Worm (Caenorhabditis elegans): ENCODE results near the gene str-171.

DNA sequence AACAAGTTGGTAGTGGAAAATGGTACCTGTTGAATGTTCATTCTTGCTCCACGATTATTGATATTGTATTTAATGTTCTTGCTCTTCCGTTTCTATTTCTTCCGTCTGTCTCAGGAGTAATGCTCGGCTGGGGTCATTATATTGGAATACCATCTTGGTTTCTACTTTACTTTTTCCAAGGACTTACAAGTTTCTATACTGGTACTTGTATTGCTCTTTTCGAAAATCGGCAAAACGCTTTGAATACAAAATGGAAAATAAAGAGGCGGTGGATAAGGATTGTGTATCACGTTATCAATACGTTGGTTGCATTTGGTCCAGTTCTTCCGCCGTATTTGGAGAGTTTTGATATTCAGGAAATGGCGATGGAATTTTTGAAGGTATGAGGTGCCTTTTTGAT is 19.7 kb upstream of the str-171 start:
- TF ChIP-seq tbx-11 (GFP tag; IDR thresholded peaks at IDR 0.05) = no peak
- no peak for TF ChIP-seq aly-1 (tag; optimal IDR thresholded peaks at IDR 0.05)
- no peak for TF ChIP-seq hmg-4 (GFP tag; optimal IDR thresholded peaks at IDR 0.05)
- no peak for TF ChIP-seq tbx-37 (GFP tag; conservative IDR thresholded peaks at IDR 0.05)
- no peak for TF ChIP-seq ama-1 (optimal IDR thresholded peaks at IDR 0.05)
- TF ChIP-seq flt-1 (GFP tag; IDR thresholded peaks at IDR 0.05) = no peak
- TF ChIP-seq hmbx-1 (tag; optimal IDR thresholded peaks at IDR 0.05) = no peak
- TF ChIP-seq hnd-1 (tag; optimal IDR thresholded peaks at IDR 0.05) = no peak
- no peak for TF ChIP-seq ceh-36 (tag; optimal IDR thresholded peaks at IDR 0.05)
- no peak for TF ChIP-seq sea-1 (GFP tag; conservative IDR thresholded peaks at IDR 0.05)
- TF ChIP-seq F13C5.2 (tag; optimal IDR thresholded peaks at IDR 0.05) = no peak

Measured in whole organism, early embryonic.